Fruit fly (Drosophila melanogaster) S2 (cell line): Measurements from ENCODE around the gene Elp6.

ENCODE experiments used
- CG8478 ChIP-seq: fragments of >200 bp; optimal IDR thresholded peaks from 2 replicates; lab custom pipeline; 2018
- CTCF ChIP-seq, 2 experiments: fragments of >200 bp; optimal IDR thresholded peaks; 2 replicates each; lab custom pipeline; 2018

dm6 chr3R:13403032-13403459, 36.3 kb upstream of the Elp6 start, which contains the start of gene Dpm3:
- no peak for TF ChIP-seq CG8478 (lab: Kevin White, UChicago)
- peak; percentile 54 to 59 for TF ChIP-seq CTCF (optimal IDR thresholded peaks at IDR 0.05; lab: Kevin White, UChicago)
